Fruit fly (Drosophila melanogaster) whole organism, wandering third instar larva: ENCODE data around the gene Nthl1.

Source experiments
- Abd-B ChIP-seq: fragments of >200 bp; optimal IDR thresholded peaks from 2 replicates; lab custom pipeline; 2017; ENCODE audit warnings: missing biosample characterization, missing genetic modification characterization
- CG32264 ChIP-seq: fragments of 200-800 bp; sonication (Bioruptor generic); optimal IDR thresholded peaks from 2 replicates; lab custom pipeline; 2016; ENCODE audit warnings: missing biosample characterization, missing genetic modification characterization
- CG9705 ChIP-seq: fragments of 200-800 bp; sonication (Bioruptor generic); optimal IDR thresholded peaks from 2 replicates; lab custom pipeline; 2018; ENCODE audit warnings: missing biosample characterization, mild to moderate bottlenecking, missing genetic modification characterization
- CrebA ChIP-seq: fragments of 200-800 bp; sonication (Bioruptor generic); optimal IDR thresholded peaks from 2 replicates; lab custom pipeline; 2016; ENCODE audit warnings: missing biosample characterization, mild to moderate bottlenecking, missing genetic modification characterization, borderline replicate concordance
- Dfd ChIP-seq: fragments of >200 bp; optimal IDR thresholded peaks from 2 replicates; lab custom pipeline; 2017; ENCODE audit warnings: missing biosample characterization, missing genetic modification characterization
- Dif ChIP-seq: fragments of 200-275, 200-300 bp; sonication (Bioruptor generic); optimal IDR thresholded peaks from 2 replicates; lab custom pipeline; 2018; ENCODE audit warnings: missing biosample characterization, missing genetic modification characterization; ENCODE audit not compliant: partially characterized antibody
- GATAd ChIP-seq: sonication (Bioruptor generic); optimal IDR thresholded peaks from 2 replicates; lab custom pipeline; 2016; ENCODE audit warnings: missing biosample characterization, missing genetic modification characterization
- HLH106 ChIP-seq: fragments of 200-800 bp; optimal IDR thresholded peaks from 3 replicates; lab custom pipeline; 2019; ENCODE audit warnings: missing biosample characterization, mild to moderate bottlenecking, missing genetic modification characterization, moderate library complexity
- Hnf4 ChIP-seq: fragments of 200-800 bp; sonication (Bioruptor generic); optimal IDR thresholded peaks from 2 replicates; lab custom pipeline; 2016; ENCODE audit warnings: missing biosample characterization, mild to moderate bottlenecking, missing genetic modification characterization
- Hr78 ChIP-seq: fragments of >200 bp; optimal IDR thresholded peaks from 2 replicates; lab custom pipeline; 2017; ENCODE audit warnings: missing biosample characterization, missing genetic modification characterization
- Hr83 ChIP-seq: fragments of 200-300 bp; sonication (Bioruptor generic); optimal IDR thresholded peaks from 2 replicates; lab custom pipeline; 2016; ENCODE audit warnings: missing biosample characterization, mild to moderate bottlenecking, missing genetic modification characterization, moderate library complexity; ENCODE audit not compliant: poor library complexity, severe bottlenecking
- Jra ChIP-seq: sonication (Bioruptor generic); optimal IDR thresholded peaks from 2 replicates; lab custom pipeline; 2016; ENCODE audit warnings: missing biosample characterization, missing genetic modification characterization
- Mio ChIP-seq: sonication (Bioruptor generic); optimal IDR thresholded peaks from 2 replicates; lab custom pipeline; 2016; ENCODE audit warnings: missing biosample characterization, missing genetic modification characterization
- Myc ChIP-seq: fragments of >200 bp; optimal IDR thresholded peaks from 2 replicates; lab custom pipeline; 2017
- N ChIP-seq: fragments of >200 bp; optimal IDR thresholded peaks from 2 replicates; lab custom pipeline; 2018; ENCODE audit warnings: missing biosample characterization, missing external identifiers, missing genetic modification characterization
- OdsH ChIP-seq: fragments of 200-800 bp; sonication (Bioruptor generic); optimal IDR thresholded peaks from 2 replicates; lab custom pipeline; 2016; ENCODE audit warnings: missing biosample characterization, mild to moderate bottlenecking, missing genetic modification characterization
- Rel ChIP-seq, 2 experiments: fragments of 200-800 bp; sonication (Bioruptor generic) in 1 of 2; optimal IDR thresholded peaks; 2 replicates in 1 of 2; 3 replicates in 1 of 2; lab custom pipeline; 2016 to 2019; ENCODE audit warnings: mild to moderate bottlenecking in 2 of 2, missing biosample characterization in 2 of 2, missing genetic modification characterization in 2 of 2, moderate library complexity in 1 of 2
- Sp1 ChIP-seq: fragments of 200-800 bp; sonication (Bioruptor generic); optimal IDR thresholded peaks from 3 replicates; lab custom pipeline; 2019; ENCODE audit warnings: missing biosample characterization, mild to moderate bottlenecking, missing genetic modification characterization, moderate library complexity
- Vsx2 ChIP-seq: fragments of 200-300, 225-300 bp; sonication (Bioruptor generic); optimal IDR thresholded peaks from 2 replicates; lab custom pipeline; 2018; ENCODE audit warnings: missing biosample characterization, missing genetic modification characterization; ENCODE audit not compliant: partially characterized antibody
- br ChIP-seq: fragments of 200-800 bp; sonication (Bioruptor generic); optimal IDR thresholded peaks from 2 replicates; lab custom pipeline; 2016; ENCODE audit warnings: missing biosample characterization, missing genetic modification characterization
- brk ChIP-seq: fragments of 200-800 bp; sonication (Bioruptor generic); optimal IDR thresholded peaks from 2 replicates; lab custom pipeline; 2016; ENCODE audit warnings: missing biosample characterization, mild to moderate bottlenecking, missing genetic modification characterization
- dl ChIP-seq, 2 experiments: fragments of 175-275, 200-275 bp in 1 of 2; fragments of 200-275 bp in 1 of 2; sonication (Bioruptor generic); optimal IDR thresholded peaks; lab custom pipeline; 2018; ENCODE audit warnings: mild to moderate bottlenecking in 2 of 2, missing biosample characterization in 2 of 2, missing genetic modification characterization in 2 of 2, moderate library complexity in 2 of 2; ENCODE audit not compliant: partially characterized antibody in 2 of 2, insufficient read depth in 1 of 2
- dmrt93B ChIP-seq: fragments of 200-800 bp; sonication (Bioruptor generic); optimal IDR thresholded peaks from 2 replicates; lab custom pipeline; 2018; ENCODE audit warnings: missing biosample characterization, mild to moderate bottlenecking, missing genetic modification characterization
- dsf ChIP-seq: sonication (Bioruptor generic); optimal IDR thresholded peaks from 2 replicates; lab custom pipeline; 2016; ENCODE audit warnings: missing biosample characterization, missing genetic modification characterization, borderline replicate concordance
- ey ChIP-seq: fragments of 200-800 bp; sonication (Bioruptor generic); optimal IDR thresholded peaks from 2 replicates; lab custom pipeline; 2016; ENCODE audit warnings: missing biosample characterization, missing genetic modification characterization
- foxo ChIP-seq, 2 experiments: fragments of 200-800 bp; sonication (Bioruptor generic); optimal IDR thresholded peaks; 2 replicates in 1 of 2; 3 replicates in 1 of 2; lab custom pipeline; 2016 to 2017; ENCODE audit warnings: missing biosample characterization in 2 of 2, missing genetic modification characterization in 2 of 2
- fru ChIP-seq: fragments of 200-800 bp; sonication (Bioruptor generic); optimal IDR thresholded peaks from 3 replicates; lab custom pipeline; 2016; ENCODE audit warnings: missing biosample characterization, mild to moderate bottlenecking, missing genetic modification characterization
- h ChIP-seq: fragments of 200-800 bp; sonication (Bioruptor generic); optimal IDR thresholded peaks from 3 replicates; lab custom pipeline; 2016; ENCODE audit warnings: missing biosample characterization, mild to moderate bottlenecking, missing genetic modification characterization
- jim ChIP-seq: fragments of 175-275, 200-325 bp; sonication (Bioruptor generic); optimal IDR thresholded peaks from 2 replicates; lab custom pipeline; 2016; ENCODE audit warnings: missing biosample characterization, mild to moderate bottlenecking, missing genetic modification characterization
- lola ChIP-seq: fragments of >200 bp; optimal IDR thresholded peaks from 2 replicates; lab custom pipeline; 2017; ENCODE audit warnings: missing biosample characterization, missing genetic modification characterization
- pan ChIP-seq: fragments of >200 bp; optimal IDR thresholded peaks from 2 replicates; lab custom pipeline; 2017
- psq ChIP-seq: fragments of 200-800 bp; sonication (Bioruptor generic); optimal IDR thresholded peaks from 3 replicates; lab custom pipeline; 2017; ENCODE audit warnings: missing biosample characterization, mild to moderate bottlenecking, missing genetic modification characterization, moderate library complexity
- rgr ChIP-seq: fragments of 200-800 bp; sonication (Bioruptor generic); optimal IDR thresholded peaks from 3 replicates; lab custom pipeline; 2016; ENCODE audit warnings: missing biosample characterization, mild to moderate bottlenecking, missing genetic modification characterization
- sage ChIP-seq: fragments of 200-800 bp; sonication (Bioruptor generic); optimal IDR thresholded peaks from 2 replicates; lab custom pipeline; 2016; ENCODE audit warnings: missing biosample characterization, mild to moderate bottlenecking, missing genetic modification characterization
- sv ChIP-seq: fragments of 200-800 bp; sonication (Bioruptor generic); optimal IDR thresholded peaks from 3 replicates; lab custom pipeline; 2016; ENCODE audit warnings: missing biosample characterization, missing genetic modification characterization
- tai ChIP-seq: sonication (Bioruptor generic); optimal IDR thresholded peaks from 2 replicates; lab custom pipeline; 2016; ENCODE audit warnings: missing biosample characterization, missing genetic modification characterization
- usp ChIP-seq: fragments of >200 bp; optimal IDR thresholded peaks from 2 replicates; lab custom pipeline; 2017; ENCODE audit warnings: missing biosample characterization, missing genetic modification characterization
- woc ChIP-seq: sonication (Bioruptor generic); optimal IDR thresholded peaks from 2 replicates; lab custom pipeline; 2016; ENCODE audit warnings: missing biosample characterization, mild to moderate bottlenecking, missing genetic modification characterization

The Nthl1 gene

dm6 chr2L:20912789-20913300, 14.8 kb downstream of the Nthl1 start:
- peak; percentile 73 for TF ChIP-seq fru (GFP tag; lab: Kevin White, UChicago)
- peak; percentile 62 for TF ChIP-seq br (GFP tag; lab: Kevin White, UChicago)
- peak; percentile 50 for TF ChIP-seq h (GFP tag; lab: Kevin White, UChicago)
- TF ChIP-seq Rel (GFP tag; optimal IDR thresholded peaks at IDR 0.05; lab: Kevin White, UChicago), result no peak
- peak; percentile 48 for TF ChIP-seq Rel (tag; optimal IDR thresholded peaks at IDR 0.05; lab: Kevin White, UChicago)
- TF ChIP-seq dsf (GFP tag; lab: Kevin White, UChicago), result no peak
- TF ChIP-seq HLH106 (tag; lab: Kevin White, UChicago), result peak; percentile 29
- peak; percentile 14 for TF ChIP-seq sage
- TF ChIP-seq rgr, result peak; percentile 65
- peak; percentile 55 for TF ChIP-seq ey
- no peak for TF ChIP-seq CG32264 (GFP tag; lab: Kevin White, UChicago)
- TF ChIP-seq Hnf4 (GFP tag; lab: Kevin White, UChicago), result peak; percentile 17
- TF ChIP-seq Sp1 (GFP tag; lab: Kevin White, UChicago), result peak; percentile 31
- no peak for TF ChIP-seq Dfd (GFP tag; lab: Kevin White, UChicago)
- TF ChIP-seq OdsH (GFP tag; lab: Kevin White, UChicago), result peak; percentile 55
- TF ChIP-seq Hr78 (GFP tag; lab: Kevin White, UChicago), result no peak
- peak in 1 of 2 experiments; percentile 62 for TF ChIP-seq foxo (GFP tag; optimal IDR thresholded peaks at IDR 0.05; lab: Kevin White, UChicago)
- peak; percentile 16 for TF ChIP-seq woc (GFP tag; lab: Kevin White, UChicago)

- no peak for TF ChIP-seq Sp1 (GFP tag; lab: Kevin White, UChicago)
- TF ChIP-seq Hr83 (GFP tag; lab: Kevin White, UChicago), result peak; percentile 42
- no peak for TF ChIP-seq CG9705
- no peak for TF ChIP-seq dmrt93B
- peak; percentile 47 for TF ChIP-seq h (GFP tag; lab: Kevin White, UChicago)
- TF ChIP-seq rgr, result peak; percentile 56
- no peak for TF ChIP-seq GATAd
- TF ChIP-seq Rel (GFP tag; optimal IDR thresholded peaks at IDR 0.05; lab: Kevin White, UChicago), result no peak
- peak; percentile 14 for TF ChIP-seq Rel (tag; optimal IDR thresholded peaks at IDR 0.05; lab: Kevin White, UChicago)
- no peak for TF ChIP-seq woc (GFP tag; lab: Kevin White, UChicago)
- TF ChIP-seq Dfd (GFP tag; lab: Kevin White, UChicago), result no peak
- TF ChIP-seq dl (GFP tag; optimal IDR thresholded peaks at IDR 0.05; lab: Kevin White, UChicago; ENCODE audit: insufficient read depth in 1 of 2, partially characterized antibody in 2 of 2), result no peak
- TF ChIP-seq usp (GFP tag; lab: Kevin White, UChicago), result no peak
- TF ChIP-seq dsf (GFP tag; lab: Kevin White, UChicago), result no peak
- no peak for TF ChIP-seq Myc (lab: Kevin White, UChicago)
- TF ChIP-seq Hr78 (GFP tag; lab: Kevin White, UChicago), result no peak
- TF ChIP-seq psq (GFP tag; lab: Kevin White, UChicago), result no peak
- peak; percentile 42 for TF ChIP-seq Hnf4 (GFP tag; lab: Kevin White, UChicago)
- no peak for TF ChIP-seq Mio
- no peak for TF ChIP-seq pan (lab: Kevin White, UChicago)
- no peak for TF ChIP-seq CG32264 (GFP tag; lab: Kevin White, UChicago)
- TF ChIP-seq jim, result no peak
- TF ChIP-seq fru (GFP tag; lab: Kevin White, UChicago), result peak; percentile 16
- peak; percentile 54 for TF ChIP-seq brk (GFP tag; lab: Kevin White, UChicago)
- no peak for TF ChIP-seq Abd-B (GFP tag; lab: Kevin White, UChicago)
- TF ChIP-seq lola, result no peak
- peak; percentile 4 for TF ChIP-seq br (GFP tag; lab: Kevin White, UChicago)
- no peak for TF ChIP-seq Jra
- peak; percentile 38 for TF ChIP-seq OdsH (GFP tag; lab: Kevin White, UChicago)
- TF ChIP-seq sage, result peak; percentile 48
- no peak for TF ChIP-seq sv (GFP tag; lab: Kevin White, UChicago)
- no peak for TF ChIP-seq Vsx2
- TF ChIP-seq N (GFP tag; lab: Kevin White, UChicago), result no peak
- TF ChIP-seq ey, result no peak
- peak; percentile 3 for TF ChIP-seq CrebA
- no peak for TF ChIP-seq foxo (GFP tag; optimal IDR thresholded peaks at IDR 0.05; lab: Kevin White, UChicago)
- TF ChIP-seq Dif, result no peak
- peak; percentile 13 for TF ChIP-seq HLH106 (tag; lab: Kevin White, UChicago)
- TF ChIP-seq tai (GFP tag; lab: Kevin White, UChicago), result peak; percentile 19
- TF ChIP-seq, all 38 proteins: peak for 13
Measured at dm6 chr2L:20911374-20911773, 16.3 kb downstream of the Nthl1 start.
